Fruit fly (Drosophila melanogaster) Kc167 (cell line): Measurements from ENCODE around the gene CG16890.

ENCODE experiments used
- Myc ChIP-seq: fragments of >200 bp; optimal IDR thresholded peaks from 2 replicates; lab custom pipeline; 2017; ENCODE audit warnings: missing external identifiers
- Sin3A ChIP-seq: fragments of >200 bp; optimal IDR thresholded peaks from 2 replicates; lab custom pipeline; 2018; ENCODE audit warnings: missing external identifiers
- h ChIP-seq: fragments of >200 bp; optimal IDR thresholded peaks from 3 replicates; lab custom pipeline; 2018; ENCODE audit warnings: missing external identifiers
- insv ChIP-seq: fragments of >200 bp; optimal IDR thresholded peaks from 3 replicates; lab custom pipeline; 2018; ENCODE audit warnings: missing external identifiers
- psq ChIP-seq: fragments of >200 bp; optimal IDR thresholded peaks from 2 replicates; lab custom pipeline; 2017; ENCODE audit warnings: missing external identifiers
- ttk ChIP-seq: sonication (Bioruptor generic); optimal IDR thresholded peaks from 2 replicates; lab custom pipeline; 2017; ENCODE audit warnings: missing external identifiers

Gene CG16890

DNA sequence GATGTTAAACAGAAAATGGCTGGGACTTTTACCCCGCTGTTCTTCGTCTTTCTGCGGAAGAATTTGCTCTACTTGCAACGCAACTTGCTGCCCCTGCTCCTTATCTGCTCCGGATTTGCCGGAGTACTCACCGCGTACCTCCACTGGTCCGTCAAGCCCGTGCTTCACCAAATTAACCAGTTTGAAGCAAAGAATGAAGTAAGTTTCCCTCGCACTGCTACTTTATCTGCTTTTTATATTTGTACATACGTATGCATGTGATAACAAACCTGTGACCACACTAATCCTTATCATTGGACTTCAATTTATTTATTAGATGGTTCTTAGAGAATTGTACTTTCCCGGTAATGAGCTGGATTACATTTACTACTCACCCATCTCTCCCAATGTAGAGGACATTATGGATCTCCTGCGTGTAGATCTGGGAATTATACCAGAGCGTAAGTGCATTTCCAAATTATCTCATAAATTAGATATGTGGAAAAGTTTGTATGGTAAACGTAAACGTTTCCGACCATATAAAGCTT, at the start of gene CG16890:
Gene CG16890 (minus strand): TSS at position 184 of the 527 bp plus-strand sequence.
- TF ChIP-seq ttk (no peak), psq (no peak), Sin3A (no peak), h (lab: Kevin White, UChicago) (no peak), insv (lab: Kevin White, UChicago) (no peak), Myc (no peak)

DNA sequence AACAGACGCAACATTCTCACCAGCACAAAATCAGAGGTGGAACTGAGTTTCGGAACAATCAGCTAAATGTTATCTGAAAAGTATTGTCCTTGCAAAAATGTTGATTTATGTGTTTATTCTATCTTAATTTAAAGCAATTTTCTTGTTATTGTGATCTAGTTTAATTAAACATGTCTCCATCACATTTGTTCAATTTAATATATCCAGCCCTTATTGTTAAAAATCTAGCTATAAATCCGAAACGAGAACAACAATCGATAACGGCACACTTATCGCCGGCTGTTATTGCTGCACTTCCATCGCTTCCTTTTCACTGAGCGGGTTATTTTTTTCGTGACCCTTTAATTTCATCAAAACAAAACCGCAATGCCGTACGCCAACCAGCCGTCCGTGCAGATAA, 48.9 kb upstream of the CG16890 start, which contains the start of the genes GatC, PolG2 and Polr2C:
Gene GatC (minus strand): TSS at position 48 of the 400 bp plus-strand sequence.
Gene PolG2 (minus strand): TSS at position 48 of the 400 bp plus-strand sequence.
Gene Polr2C (plus strand): TSS at position 280 of the 400 bp plus-strand sequence.
- TF ChIP-seq Sin3A = no peak
- TF ChIP-seq Myc = no peak
- no peak for TF ChIP-seq h (lab: Kevin White, UChicago)
- TF ChIP-seq psq = no peak
- TF ChIP-seq insv (lab: Kevin White, UChicago) = no peak
- TF ChIP-seq ttk = no peak

DNA sequence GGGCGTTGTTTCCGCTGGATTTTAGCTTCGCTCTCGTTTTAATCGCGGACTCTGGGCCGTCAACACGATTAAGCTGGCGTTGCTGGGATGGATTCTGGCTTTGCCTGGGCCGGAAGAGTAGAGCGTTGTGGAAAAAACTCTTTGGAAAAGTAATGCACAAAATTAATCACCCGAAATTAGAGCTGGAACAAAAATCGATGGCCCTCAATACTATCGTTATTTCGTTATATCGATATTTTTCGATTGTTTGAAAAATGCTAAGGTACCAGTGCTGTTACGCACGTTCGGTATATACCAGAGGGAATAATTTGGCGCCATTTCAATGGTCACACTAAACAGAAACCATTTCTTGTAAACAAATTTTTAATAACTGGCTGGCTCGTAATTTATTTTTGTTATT, 45.4 kb upstream of the CG16890 start, which contains the start of the genes Arpc1 and Orc5:
Gene Arpc1 (minus strand): TSS at position 202 of the 400 bp plus-strand sequence.
Gene Orc5 (plus strand): TSS at position 298 of the 400 bp plus-strand sequence.
- TF ChIP-seq Myc (no peak), h (lab: Kevin White, UChicago) (no peak), Sin3A (no peak), insv (lab: Kevin White, UChicago) (no peak), psq (no peak), ttk (no peak)

DNA sequence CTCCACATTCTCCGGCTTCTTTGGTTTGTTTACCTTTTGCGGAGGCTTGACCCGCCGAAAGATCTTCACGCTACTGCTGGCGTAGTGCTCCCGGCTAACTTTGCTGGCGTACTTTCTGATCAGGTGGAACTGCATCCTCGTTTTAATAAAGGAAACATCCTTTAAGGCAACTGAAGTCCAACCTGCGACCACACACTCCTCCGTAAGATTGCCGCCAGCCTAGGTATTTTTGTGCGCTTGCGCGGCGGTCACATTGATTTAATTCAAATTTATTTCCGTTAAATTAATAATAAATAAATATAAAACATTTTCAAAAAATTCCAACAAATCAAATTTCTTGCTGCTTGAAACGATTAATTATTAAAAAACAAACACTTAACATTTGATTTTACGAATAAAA, 43.4 kb upstream of the CG16890 start, which contains the start of gene PolG1:
Gene PolG1 (minus strand): TSS at position 216 of the 400 bp plus-strand sequence.
- TF ChIP-seq h (lab: Kevin White, UChicago) = no peak
- TF ChIP-seq Sin3A = no peak
- TF ChIP-seq insv (lab: Kevin White, UChicago) = no peak
- TF ChIP-seq psq = no peak
- no peak for TF ChIP-seq ttk
- no peak for TF ChIP-seq Myc

DNA sequence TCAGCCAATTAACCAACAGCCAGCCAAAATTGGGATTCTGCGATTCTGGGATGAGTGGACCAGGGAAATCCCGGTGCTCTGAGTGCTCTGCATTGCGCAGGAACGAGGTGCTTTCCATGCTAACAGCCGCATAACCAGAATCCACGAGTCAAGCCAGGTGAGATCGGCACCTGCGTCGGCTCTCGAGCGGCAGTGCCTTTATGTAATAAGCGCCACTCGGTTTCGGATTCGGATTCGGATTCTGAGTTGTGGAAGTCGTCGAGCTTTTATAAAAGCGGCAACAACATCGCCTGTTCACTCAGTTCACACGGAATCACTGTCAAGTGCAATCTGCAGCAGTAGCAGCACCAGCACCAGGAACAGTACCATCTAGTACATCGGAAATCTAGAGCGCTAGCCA, 36.8 kb upstream of the CG16890 start, which contains the start of gene b:
Gene b (plus strand): TSS at position 301 of the 400 bp plus-strand sequence.
- TF ChIP-seq h (lab: Kevin White, UChicago) (no peak), Sin3A (no peak), insv (lab: Kevin White, UChicago) (no peak), Myc (no peak), psq (no peak), ttk (no peak)

DNA sequence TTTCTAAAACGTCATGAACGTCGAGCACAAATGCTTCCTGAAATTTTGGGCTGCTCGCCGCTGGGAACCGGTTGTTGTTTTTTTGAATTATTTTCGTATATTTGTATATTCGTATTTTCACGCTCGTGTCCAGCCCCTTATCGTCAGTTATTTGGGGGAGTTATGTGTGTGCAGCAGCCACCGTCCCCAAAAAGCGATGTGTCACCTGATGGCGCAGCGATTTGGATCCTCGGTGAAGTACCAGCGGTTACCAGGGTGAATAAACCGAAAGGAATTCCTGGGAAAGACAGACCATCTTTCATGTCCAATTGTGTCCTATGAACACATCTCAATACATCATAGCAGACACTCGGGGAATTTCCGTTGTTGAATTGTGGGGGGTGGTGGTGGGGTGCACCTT, 36.0 kb upstream of the CG16890 start:
- TF ChIP-seq Myc (no peak), h (lab: Kevin White, UChicago) (no peak), ttk (no peak), Sin3A (no peak), insv (lab: Kevin White, UChicago) (no peak), psq (no peak)

DNA sequence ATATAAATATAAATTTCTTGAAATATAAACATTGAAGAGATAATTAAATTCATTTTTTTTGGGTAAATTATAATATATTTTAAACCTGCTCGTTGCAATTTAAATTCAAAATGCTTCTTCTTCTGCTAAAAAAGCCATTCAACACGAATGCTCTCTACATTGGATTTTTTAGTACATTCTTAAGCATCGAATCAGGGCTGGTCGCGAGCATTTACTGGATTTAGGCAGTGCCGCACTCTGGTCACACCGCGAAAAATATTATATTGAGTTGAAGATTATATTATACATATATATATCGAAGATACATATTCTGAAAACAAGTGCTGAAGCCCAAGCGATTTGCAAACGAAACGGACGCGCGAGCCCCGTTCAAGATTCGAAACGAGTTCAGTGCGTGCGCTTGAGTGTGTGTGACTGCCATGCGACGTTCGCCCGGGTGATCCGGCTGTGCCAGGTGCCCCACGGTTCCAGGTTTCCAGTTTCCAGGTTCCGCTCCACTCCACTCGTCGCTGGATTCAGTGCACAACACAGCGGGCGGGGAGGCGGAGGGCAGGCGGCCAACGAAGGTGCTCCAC, 29.6 kb upstream of the CG16890 start, which contains the start of gene Sos:
Gene Sos (plus strand): TSS at position 213 of the 575 bp plus-strand sequence.
- TF ChIP-seq h (lab: Kevin White, UChicago) (no peak), insv (lab: Kevin White, UChicago) (no peak), Sin3A (no peak), psq (no peak), ttk (no peak), Myc (no peak)

DNA sequence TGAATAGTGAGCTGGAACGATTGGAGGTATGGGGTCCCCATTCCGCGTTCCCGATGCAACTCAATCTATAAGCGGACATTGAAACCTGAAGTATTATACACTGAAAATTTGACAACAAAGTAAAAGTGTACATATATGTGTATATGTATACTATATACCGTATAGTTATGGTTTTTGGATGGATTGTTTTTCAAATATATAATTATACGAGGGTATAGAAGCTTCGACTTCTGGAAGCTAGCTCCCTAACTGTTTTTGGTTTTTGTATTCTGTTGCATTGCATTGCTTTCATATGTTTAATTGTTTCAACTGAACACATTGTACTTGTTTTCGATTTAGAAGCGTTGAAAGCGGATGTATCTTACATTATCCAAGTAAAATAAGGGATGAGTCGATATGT, 29.0 kb upstream of the CG16890 start, which contains the start of gene CG16888:
Gene CG16888 (minus strand): TSS at position 101 of the 400 bp plus-strand sequence.
- no peak for TF ChIP-seq ttk
- no peak for TF ChIP-seq Sin3A
- TF ChIP-seq insv (lab: Kevin White, UChicago) = no peak
- TF ChIP-seq h (lab: Kevin White, UChicago) = no peak
- no peak for TF ChIP-seq psq
- TF ChIP-seq Myc = no peak

DNA sequence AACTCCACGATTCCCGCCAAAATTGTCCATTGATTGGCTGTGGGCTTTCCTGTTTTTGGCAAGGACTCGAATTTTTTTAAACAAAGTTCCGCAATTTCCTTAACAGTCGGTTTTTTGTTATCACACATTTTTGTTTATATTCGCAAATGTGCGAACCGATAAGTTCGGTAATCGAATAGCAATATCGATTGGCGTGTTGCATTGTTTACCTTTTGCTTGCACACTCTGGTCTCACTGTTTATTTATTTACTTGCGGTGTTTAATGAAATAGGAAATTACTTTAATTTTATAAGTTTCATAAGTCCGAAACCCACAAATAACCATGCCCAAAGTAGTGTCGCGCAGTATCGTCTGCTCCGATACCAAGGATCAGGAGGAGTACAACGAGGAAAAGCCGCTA, 27.2 kb upstream of the CG16890 start, which contains the start of the genes Adat1 and CG16865:
Gene Adat1 (minus strand): TSS at position 152 of the 400 bp plus-strand sequence.
Gene CG16865 (plus strand): TSS at position 200 of the 400 bp plus-strand sequence.
- TF ChIP-seq insv (lab: Kevin White, UChicago) (no peak), h (lab: Kevin White, UChicago) (no peak), psq (no peak), Sin3A (no peak), Myc (no peak), ttk (no peak)

DNA sequence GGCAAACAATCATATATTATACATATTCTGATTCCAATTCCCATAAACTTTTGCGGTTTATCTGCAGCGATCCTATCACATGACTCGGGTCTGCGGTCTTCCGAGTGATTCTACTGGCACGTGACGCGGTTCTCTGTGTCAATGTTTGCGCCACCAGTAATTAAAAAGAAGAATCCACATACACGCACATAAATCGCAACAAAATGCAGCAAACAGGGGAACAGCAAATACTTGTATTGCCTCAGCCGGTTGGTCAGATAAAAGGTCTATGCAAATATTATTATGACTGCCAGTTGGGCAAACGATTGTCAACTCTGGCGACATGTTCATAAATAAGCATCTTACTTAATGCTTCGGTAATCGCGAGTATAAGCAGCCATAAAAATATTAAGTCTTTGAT, 23.8 kb upstream of the CG16890 start:
- TF ChIP-seq psq = no peak
- no peak for TF ChIP-seq insv (lab: Kevin White, UChicago)
- no peak for TF ChIP-seq ttk
- no peak for TF ChIP-seq h (lab: Kevin White, UChicago)
- no peak for TF ChIP-seq Sin3A
- no peak for TF ChIP-seq Myc

DNA sequence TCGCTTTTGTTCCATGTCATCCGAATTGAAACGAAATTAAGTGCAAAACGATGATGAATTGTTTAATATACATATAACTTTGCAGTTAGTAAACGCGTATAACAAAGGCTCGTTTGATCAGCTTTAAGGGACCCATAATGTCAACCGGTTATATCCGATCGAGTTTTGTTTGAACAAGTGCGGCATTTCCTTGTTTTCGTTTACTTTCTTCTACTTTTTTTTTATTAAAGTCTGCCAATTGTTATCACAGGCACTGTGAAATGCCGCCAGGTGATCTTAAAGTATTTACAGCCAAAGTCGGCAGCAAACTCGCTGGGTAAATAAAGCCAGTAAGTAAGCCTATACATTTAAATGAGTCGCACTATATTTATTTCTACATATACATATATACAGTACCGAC, 23.0 kb upstream of the CG16890 start:
- TF ChIP-seq ttk (no peak), psq (no peak), Myc (no peak), insv (lab: Kevin White, UChicago) (no peak), Sin3A (no peak), h (lab: Kevin White, UChicago) (no peak)

DNA sequence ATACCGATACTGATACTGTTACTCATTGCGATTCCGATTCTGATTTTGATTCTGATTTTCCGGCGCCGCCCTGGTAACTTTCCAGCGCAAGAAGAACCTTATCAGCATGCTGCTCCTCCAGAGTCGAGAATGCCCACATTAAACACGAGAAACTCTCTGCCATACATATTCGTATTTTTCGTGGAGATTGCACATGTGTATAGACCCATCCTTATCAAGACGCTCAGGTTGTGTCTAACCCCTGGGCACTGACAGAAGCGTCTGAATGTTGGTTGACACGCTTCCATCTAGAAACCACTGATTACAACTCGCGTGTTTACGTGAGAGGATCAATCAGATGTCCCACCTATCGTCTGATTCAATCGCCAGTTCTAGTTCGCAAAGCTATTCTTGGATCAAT, 21.0 kb upstream of the CG16890 start:
- TF ChIP-seq h (lab: Kevin White, UChicago) (no peak), Sin3A (no peak), ttk (no peak), Myc (no peak), insv (lab: Kevin White, UChicago) (no peak), psq (no peak)

DNA sequence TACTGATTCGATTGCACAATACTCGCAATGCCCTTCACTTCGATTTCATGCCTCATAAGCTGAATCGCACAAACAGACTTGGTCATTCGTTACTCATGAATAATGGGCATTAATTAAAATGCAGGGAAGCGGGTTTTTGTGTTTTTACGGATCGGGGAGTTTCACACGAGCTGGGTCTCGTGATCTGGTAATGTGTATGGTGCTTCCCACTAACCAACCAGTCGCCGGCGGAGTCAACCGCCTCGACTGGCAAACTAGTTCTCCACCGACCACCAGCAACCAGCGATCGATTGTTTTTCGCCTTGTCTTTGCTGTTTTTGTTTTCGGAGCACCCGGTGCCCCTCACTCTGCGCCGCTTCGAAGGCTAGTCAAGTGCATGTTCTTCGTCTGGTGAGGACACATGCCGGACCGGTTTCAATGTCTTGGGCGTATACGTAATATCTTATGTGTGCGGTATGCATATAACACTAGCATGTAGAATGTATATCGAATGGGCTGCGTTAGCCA, 20.5 kb upstream of the CG16890 start:
- TF ChIP-seq ttk = no peak
- no peak for TF ChIP-seq insv (lab: Kevin White, UChicago)
- no peak for TF ChIP-seq Myc
- TF ChIP-seq h (lab: Kevin White, UChicago) = no peak
- no peak for TF ChIP-seq Sin3A
